Fruit fly (Drosophila melanogaster) whole organism, embryonic: ENCODE measurements around the gene CG8136.

Experiments used
- Antp ChIP-seq: fragments of 200-800 bp; sonication (Bioruptor generic); optimal IDR thresholded peaks from 3 replicates; lab custom pipeline; 2016; ENCODE audit warnings: missing biosample characterization, missing genetic modification characterization
- Awh ChIP-seq: fragments of 200-800 bp; sonication (Bioruptor generic); IDR thresholded peaks from 2 replicates; pipeline ENCODE4, ENCODE4 v1.3.6; 2022; ENCODE audit warnings: missing biosample characterization, missing genetic modification characterization
- CG10267 ChIP-seq: fragments of 200-800 bp; sonication (Bioruptor generic); optimal IDR thresholded peaks from 2 replicates; lab custom pipeline; 2018; ENCODE audit warnings: missing biosample characterization, mild to moderate bottlenecking, missing genetic modification characterization, moderate library complexity
- CG10366 ChIP-seq: fragments of 200-800 bp; sonication (Bioruptor generic); IDR thresholded peaks from 2 replicates; pipeline ENCODE4 v1.3.6; 2022; ENCODE audit warnings: missing biosample characterization, missing genetic modification characterization
- CG11398 ChIP-seq: fragments of 200-800 bp; sonication (Bioruptor generic); optimal IDR thresholded peaks from 2 replicates; lab custom pipeline; 2016; ENCODE audit warnings: missing biosample characterization, missing genetic modification characterization
- CG12219 ChIP-seq: fragments of 200-800 bp; sonication (Bioruptor generic); optimal IDR thresholded peaks from 3 replicates; lab custom pipeline; 2018; ENCODE audit warnings: missing biosample characterization, mild to moderate bottlenecking, missing genetic modification characterization
- CG12236 ChIP-seq: fragments of 200-800 bp; sonication (Bioruptor generic); optimal IDR thresholded peaks from 2 replicates; lab custom pipeline; 2016; ENCODE audit warnings: missing biosample characterization, missing genetic modification characterization
- CG12659 ChIP-seq: fragments of 200-800 bp; sonication (Bioruptor generic); optimal IDR thresholded peaks from 3 replicates; lab custom pipeline; 2017; ENCODE audit warnings: mild to moderate bottlenecking, missing biosample characterization, missing genetic modification reagents, missing genetic modification characterization
- CG14014 ChIP-seq: fragments of 200-800 bp; sonication (Bioruptor generic); IDR thresholded peaks from 2 replicates; pipeline ENCODE4 v1.3.6; 2022; ENCODE audit warnings: missing biosample characterization, missing genetic modification characterization
- CG15011 ChIP-seq: fragments of 200-800 bp; sonication (Bioruptor generic); optimal IDR thresholded peaks from 3 replicates; lab custom pipeline; 2018; ENCODE audit warnings: missing biosample characterization, mild to moderate bottlenecking, missing genetic modification characterization
- CG16863 ChIP-seq: fragments of 200-800 bp; sonication (Bioruptor generic); optimal IDR thresholded peaks from 3 replicates; lab custom pipeline; 2016; ENCODE audit warnings: missing biosample characterization, missing genetic modification characterization
- CG17912 ChIP-seq: fragments of 200-800 bp; sonication (Bioruptor generic); optimal IDR thresholded peaks from 2 replicates; lab custom pipeline; 2018; ENCODE audit warnings: missing biosample characterization, mild to moderate bottlenecking, missing genetic modification characterization
- CG18262 ChIP-seq: fragments of 200-800 bp; optimal IDR thresholded peaks from 3 replicates; lab custom pipeline; 2019; ENCODE audit warnings: missing biosample characterization, mild to moderate bottlenecking, missing genetic modification characterization, moderate library complexity
- CG18619 ChIP-seq: fragments of 200-800 bp; sonication (Bioruptor generic); optimal IDR thresholded peaks from 3 replicates; lab custom pipeline; 2017; ENCODE audit warnings: missing biosample characterization, mild to moderate bottlenecking, missing genetic modification characterization
- CG2678 ChIP-seq: fragments of 200-800 bp; sonication (Bioruptor generic); optimal IDR thresholded peaks from 3 replicates; lab custom pipeline; 2019; ENCODE audit warnings: missing biosample characterization, mild to moderate bottlenecking, missing genetic modification characterization, moderate library complexity
- CG2712 ChIP-seq: fragments of 200-800 bp; optimal IDR thresholded peaks from 3 replicates; lab custom pipeline; 2019; ENCODE audit warnings: missing biosample characterization, mild to moderate bottlenecking, missing genetic modification characterization, moderate library complexity
- CG31441 ChIP-seq: fragments of 200-800 bp; sonication (Bioruptor generic); IDR thresholded peaks from 2 replicates; pipeline ENCODE4 v1.3.6; 2022; ENCODE audit warnings: missing biosample characterization, missing genetic modification characterization
- CG3847 ChIP-seq: fragments of 200-800 bp; sonication (Bioruptor generic); IDR thresholded peaks from 2 replicates; pipeline ENCODE4 v1.3.6; 2022; ENCODE audit warnings: missing biosample characterization, missing genetic modification characterization
- CG7786 ChIP-seq: fragments of 200-800 bp; sonication (Bioruptor generic); optimal IDR thresholded peaks from 2 replicates; lab custom pipeline; 2016; ENCODE audit warnings: missing biosample characterization, missing genetic modification characterization
- CG8089 ChIP-seq: fragments of 200-800 bp; sonication (Bioruptor generic); optimal IDR thresholded peaks from 3 replicates; lab custom pipeline; 2016; ENCODE audit warnings: missing biosample characterization, missing genetic modification characterization
- CG8478 ChIP-seq: fragments of >200 bp; optimal IDR thresholded peaks from 2 replicates; lab custom pipeline; 2018
- CG8944 ChIP-seq: fragments of 200-800 bp; sonication (Bioruptor generic); optimal IDR thresholded peaks from 3 replicates; lab custom pipeline; 2016; ENCODE audit warnings: missing biosample characterization, missing genetic modification characterization
- CG9932 ChIP-seq: fragments of 200-800 bp; sonication (Bioruptor generic); IDR thresholded peaks from 2 replicates; pipeline ENCODE4 v1.3.6; 2022; ENCODE audit warnings: missing biosample characterization, missing genetic modification characterization
- CoRest ChIP-seq: fragments of 200-800 bp; sonication (Bioruptor generic); optimal IDR thresholded peaks from 3 replicates; lab custom pipeline; 2018; ENCODE audit warnings: missing biosample characterization, mild to moderate bottlenecking, missing genetic modification characterization, moderate library complexity
- Drgx ChIP-seq: fragments of 200-800 bp; sonication (Bioruptor generic); IDR thresholded peaks from 2 replicates; pipeline ENCODE4 v1.3.6; 2022; ENCODE audit warnings: missing biosample characterization, missing genetic modification characterization
- Eip74EF ChIP-seq, 2 experiments: fragments of 200-800 bp in 1 of 2; fragments of >200 bp in 1 of 2; sonication (Bioruptor generic) in 1 of 2; optimal IDR thresholded peaks; 2 replicates each; lab custom pipeline; 2017 to 2019; ENCODE audit warnings: missing biosample characterization in 2 of 2, missing genetic modification characterization in 2 of 2, mild to moderate bottlenecking in 1 of 2, moderate library complexity in 1 of 2
- Hr3 ChIP-seq: fragments of 200-800 bp; sonication (Bioruptor generic); optimal IDR thresholded peaks from 3 replicates; lab custom pipeline; 2016; ENCODE audit warnings: missing biosample characterization, missing genetic modification characterization
- Hr51 ChIP-seq, 2 experiments: fragments of 200-800 bp; sonication (Bioruptor generic); optimal IDR thresholded peaks; 2 replicates in 1 of 2; 3 replicates in 1 of 2; lab custom pipeline; 2016 to 2018; ENCODE audit warnings: missing biosample characterization in 2 of 2, missing genetic modification characterization in 2 of 2, mild to moderate bottlenecking in 1 of 2, moderate library complexity in 1 of 2
- Max ChIP-seq: fragments of 200-800 bp; sonication (Bioruptor generic); optimal IDR thresholded peaks from 2 replicates; lab custom pipeline; 2016; ENCODE audit warnings: missing biosample characterization, mild to moderate bottlenecking, missing genetic modification characterization
- NfI ChIP-seq: fragments of 200-800 bp; sonication (Bioruptor generic); optimal IDR thresholded peaks from 3 replicates; lab custom pipeline; 2018; ENCODE audit warnings: missing biosample characterization, mild to moderate bottlenecking, missing genetic modification characterization, moderate library complexity
- Ptx1 ChIP-seq: fragments of 200-800 bp; sonication (Bioruptor generic); IDR thresholded peaks from 2 replicates; pipeline ENCODE4 v1.3.6; 2022; ENCODE audit warnings: missing biosample characterization, missing genetic modification characterization
- al ChIP-seq: fragments of 200-800 bp; sonication (Bioruptor generic); IDR thresholded peaks from 2 replicates; pipeline ENCODE4 v1.3.6; 2022; ENCODE audit warnings: missing biosample characterization, missing genetic modification characterization
- bcd ChIP-seq: fragments of 200-800 bp; sonication (Bioruptor generic); optimal IDR thresholded peaks from 2 replicates; lab custom pipeline; 2017; ENCODE audit warnings: missing biosample characterization, mild to moderate bottlenecking, missing genetic modification characterization
- btn ChIP-seq: fragments of 200-800 bp; sonication (Bioruptor generic); optimal IDR thresholded peaks from 2 replicates; lab custom pipeline; 2016; ENCODE audit warnings: missing biosample characterization, missing genetic modification characterization
- caup ChIP-seq: fragments of 200-800 bp; sonication (Bioruptor generic); optimal IDR thresholded peaks from 3 replicates; lab custom pipeline; 2017; ENCODE audit warnings: missing biosample characterization, mild to moderate bottlenecking, missing genetic modification characterization, moderate library complexity; ENCODE audit not compliant: severe bottlenecking
- dimm ChIP-seq: fragments of 200-800 bp; sonication (Bioruptor generic); IDR thresholded peaks from 2 replicates; pipeline ENCODE4 v1.3.6; 2022; ENCODE audit warnings: missing biosample characterization, missing genetic modification characterization
- gsb ChIP-seq: fragments of 200-800 bp; sonication (Bioruptor generic); IDR thresholded peaks from 2 replicates; pipeline ENCODE4 v1.3.6; 2022; ENCODE audit warnings: missing biosample characterization, missing genetic modification characterization
- gsb-n ChIP-seq: fragments of 200-800 bp; sonication (Bioruptor generic); optimal IDR thresholded peaks from 3 replicates; lab custom pipeline; 2018; ENCODE audit warnings: missing biosample characterization, mild to moderate bottlenecking, missing genetic modification characterization
- hkb ChIP-seq, 2 experiments: fragments of 200-800 bp in 1 of 2; fragments of >200 bp in 1 of 2; sonication (Bioruptor generic) in 1 of 2; IDR thresholded peaks in 1 of 2; optimal IDR thresholded peaks in 1 of 2; 2 replicates each; pipeline versions ENCODE4 v1.3.6 to Lab custom; 2017 to 2022; ENCODE audit warnings: missing biosample characterization in 1 of 2, missing genetic modification characterization in 1 of 2
- inv ChIP-seq: fragments of 200-800 bp; sonication (Bioruptor generic); IDR thresholded peaks from 2 replicates; pipeline ENCODE4 v1.3.6; 2022; ENCODE audit warnings: missing biosample characterization, missing genetic modification characterization; ENCODE audit not compliant: partially characterized antibody
- pan ChIP-seq, 4 experiments: fragments of >200 bp in 3 of 4; fragments of 200-800 bp in 1 of 4; sonication (Bioruptor generic) in 1 of 4; optimal IDR thresholded peaks in 3 of 4; IDR thresholded peaks in 1 of 4; 2 replicates each; pipeline versions ENCODE4 v1.3.6 to Lab custom; 2017 to 2022; ENCODE audit warnings: missing biosample characterization in 2 of 4, missing genetic modification characterization in 2 of 4, mixed read lengths in 1 of 4
- prd ChIP-seq, 3 experiments: fragments of >200 bp in 2 of 3; fragments of 200-800 bp in 1 of 3; sonication (Bioruptor generic) in 1 of 3; optimal IDR thresholded peaks in 2 of 3; IDR thresholded peaks in 1 of 3; 2 replicates in 2 of 3; 3 replicates in 1 of 3; pipeline versions ENCODE4 v1.3.6 to Lab custom; 2017 to 2022; ENCODE audit warnings: missing biosample characterization in 1 of 3, missing genetic modification characterization in 1 of 3
- ranshi ChIP-seq: fragments of 200-800 bp; sonication (Bioruptor generic); IDR thresholded peaks from 2 replicates; pipeline ENCODE4 v1.3.6; 2022; ENCODE audit warnings: missing biosample characterization, missing genetic modification characterization
- tin ChIP-seq: fragments of 200-800 bp; sonication (Bioruptor generic); optimal IDR thresholded peaks from 3 replicates; lab custom pipeline; 2016; ENCODE audit warnings: missing biosample characterization, missing genetic modification characterization
- tup ChIP-seq: fragments of 200-800 bp; sonication (Bioruptor generic); optimal IDR thresholded peaks from 2 replicates; lab custom pipeline; 2016; ENCODE audit warnings: missing biosample characterization, mild to moderate bottlenecking, missing genetic modification characterization, moderate library complexity
- vvl ChIP-seq: fragments of 200-800 bp; sonication (Bioruptor generic); IDR thresholded peaks from 2 replicates; pipeline ENCODE4 v1.3.6; 2022; ENCODE audit warnings: missing biosample characterization, missing genetic modification characterization
- z ChIP-seq: fragments of 200-800 bp; sonication (Bioruptor generic); IDR thresholded peaks from 3 replicates; pipeline ENCODE4 v1.3.6; 2022; ENCODE audit warnings: missing biosample characterization, missing genetic modification characterization
- zen2 ChIP-seq: fragments of 200-800 bp; sonication (Bioruptor generic); IDR thresholded peaks from 3 replicates; pipeline ENCODE4 v1.3.6; 2022; ENCODE audit warnings: missing biosample characterization, missing genetic modification characterization; ENCODE audit not compliant: partially characterized antibody

The CG8136 gene

DNA sequence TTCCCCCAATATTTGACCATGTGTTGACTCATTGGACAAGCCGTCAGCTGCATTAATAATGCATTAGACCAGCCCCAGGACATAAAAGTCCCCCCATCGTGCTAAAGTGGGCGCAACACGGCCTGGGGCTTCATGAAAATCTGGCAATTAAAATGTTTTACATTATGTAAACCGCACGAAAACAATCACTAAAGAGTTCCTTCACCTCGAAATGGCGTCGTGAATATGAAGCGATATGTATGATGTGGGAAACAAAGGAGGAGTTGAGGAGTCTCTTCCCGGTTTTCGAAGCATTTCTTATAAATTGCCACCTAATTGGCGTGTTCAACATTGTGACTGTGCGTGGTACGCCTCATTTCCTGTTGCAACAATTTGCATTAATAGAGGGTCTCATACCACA, 21.5 kb downstream of the CG8136 start:
- TF ChIP-seq z (GFP tag; lab: Robert Waterston, UW) (no peak), Eip74EF (GFP tag; optimal IDR thresholded peaks at IDR 0.05; lab: Kevin White, UChicago) (no peak), dimm (GFP tag; lab: Robert Waterston, UW) (no peak), caup (no peak), inv (GFP tag; lab: Robert Waterston, UW) (no peak), CG14014 (GFP tag; lab: Robert Waterston, UW) (no peak), CG11398 (GFP tag; lab: Kevin White, UChicago) (no peak), zen2 (GFP tag; lab: Robert Waterston, UW) (no peak), CoRest (no peak)

DNA sequence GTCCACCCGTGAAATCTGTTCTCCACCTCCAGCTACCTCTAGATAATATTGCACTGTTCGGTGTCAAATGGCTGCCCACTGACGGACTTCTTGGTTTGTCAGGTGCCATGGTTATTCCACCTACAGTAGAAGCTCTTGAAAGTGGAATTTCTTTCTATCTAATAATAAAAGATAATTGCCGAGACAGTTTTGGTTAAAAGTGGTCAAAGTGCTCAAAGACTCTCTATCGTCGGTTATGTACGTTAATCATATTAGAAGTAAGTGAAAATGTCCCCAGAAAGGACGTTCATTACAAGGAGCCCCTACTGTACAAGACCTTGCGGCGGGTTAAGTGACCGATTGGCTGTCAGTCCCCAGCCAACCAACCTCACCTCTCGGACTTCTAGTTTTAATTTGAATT, 23.0 kb downstream of the CG8136 start:
- peak; percentile 61 for TF ChIP-seq ranshi (GFP tag; lab: Robert Waterston, UW)
- no peak for TF ChIP-seq CG12236 (GFP tag; lab: Kevin White, UChicago)
- peak; percentile 52 for TF ChIP-seq CG3847
- peak; percentile 58 for TF ChIP-seq Antp (GFP tag; lab: Kevin White, UChicago)
- TF ChIP-seq CG12219 (GFP tag; lab: Kevin White, UChicago) = peak; percentile 39
- 0 out of 2 replicates have a peak, but pooled peaks have one; percentile 10 for TF ChIP-seq gsb (GFP tag; lab: Robert Waterston, UW)
- peak; percentile 46 for TF ChIP-seq NfI (GFP tag; lab: Kevin White, UChicago)
- TF ChIP-seq CG10366 (GFP tag; lab: Robert Waterston, UW) = peak; percentile 45
- peak; percentile 77 for TF ChIP-seq Ptx1
- no peak for TF ChIP-seq CG8478 (lab: Kevin White, UChicago)
- peak; percentile 15 for TF ChIP-seq gsb-n (tag; lab: Kevin White, UChicago)
- TF ChIP-seq CG8944 (GFP tag; lab: Kevin White, UChicago) = peak; percentile 51
- peak; percentile 59 for TF ChIP-seq vvl (GFP tag; lab: Robert Waterston, UW)
- peak; percentile 22 for TF ChIP-seq tin (GFP tag; lab: Kevin White, UChicago)
- TF ChIP-seq al (GFP tag; lab: Robert Waterston, UW) = no peak
- TF ChIP-seq tup = peak; percentile 16
- TF ChIP-seq Max = peak; percentile 14
- peak; percentile 23 for TF ChIP-seq CG7786 (GFP tag; lab: Kevin White, UChicago)
- no peak for TF ChIP-seq CG17912 (GFP tag; lab: Kevin White, UChicago)
- peak; percentile 27 for TF ChIP-seq Hr3 (GFP tag; lab: Kevin White, UChicago)
- peak; percentile 52 for TF ChIP-seq CoRest
- TF ChIP-seq Awh (GFP tag; lab: Robert Waterston, UW) = 0 out of 2 replicates have a peak, but pooled peaks have one; percentile 62
- TF ChIP-seq prd (optimal IDR thresholded peaks at IDR 0.05; lab: Kevin White, UChicago) = no peak
- TF ChIP-seq prd (GFP tag; IDR thresholded peaks at IDR 0.05; lab: Robert Waterston, UW) = peak; percentile 68
- TF ChIP-seq btn = no peak
- TF ChIP-seq Hr51 (GFP tag; optimal IDR thresholded peaks at IDR 0.05; lab: Kevin White, UChicago) = peak; percentile 10 to 65
- peak; percentile 11 for TF ChIP-seq CG12659
- peak; percentile 57 for TF ChIP-seq CG2678 (tag; lab: Kevin White, UChicago)
- TF ChIP-seq bcd (GFP tag; lab: Kevin White, UChicago) = peak; percentile 10
- peak; percentile 26 for TF ChIP-seq CG16863 (GFP tag; lab: Kevin White, UChicago)
- TF ChIP-seq CG18619 (GFP tag; lab: Kevin White, UChicago) = peak; percentile 39
- peak; percentile 39; the same call in 1 of the 2 replicates for TF ChIP-seq CG9932 (GFP tag; lab: Robert Waterston, UW)
- peak; percentile 59 for TF ChIP-seq CG2712
- peak; percentile 17 for TF ChIP-seq CG10267 (tag; lab: Kevin White, UChicago)
- TF ChIP-seq CG31441 (GFP tag; lab: Robert Waterston, UW) = peak; percentile 46; the same call in 1 of the 2 replicates
- TF ChIP-seq CG18262 (tag; lab: Kevin White, UChicago) = peak; percentile 34
- no peak for TF ChIP-seq pan (optimal IDR thresholded peaks at IDR 0.05; lab: Kevin White, UChicago)
- peak in 1 of 2 experiments; percentile 48 for TF ChIP-seq pan (GFP tag; optimal IDR thresholded peaks at IDR 0.05 in 1 of 2, IDR thresholded peaks at IDR 0.05 in 1 of 2)
- TF ChIP-seq CG8089 (GFP tag; lab: Kevin White, UChicago) = peak; percentile 11
- TF ChIP-seq CG15011 (GFP tag; lab: Kevin White, UChicago) = no peak
- no peak for TF ChIP-seq hkb (optimal IDR thresholded peaks at IDR 0.05; lab: Kevin White, UChicago)
- TF ChIP-seq hkb (GFP tag; IDR thresholded peaks at IDR 0.05; lab: Robert Waterston, UW) = peak; percentile 48; the same call in 1 of the 2 replicates
- TF ChIP-seq Drgx (GFP tag; lab: Robert Waterston, UW) = peak; percentile 66
